Worm (Caenorhabditis elegans): ENCODE measurements around the gene F17H10.4.

The F17H10.4 gene

ce11 chrX:13077872-13078271 lies 48.4 kb downstream of the F17H10.4 start, which contains the start of gene K03A11.4:
Gene K03A11.4 (plus strand): TSS chrX:13078172.
- no peak for TF ChIP-seq eor-1 (tag; optimal IDR thresholded peaks at IDR 0.05)
- TF ChIP-seq ZK546.5 (tag; optimal IDR thresholded peaks at IDR 0.05), result no peak
- TF ChIP-seq nhr-67 (tag; optimal IDR thresholded peaks at IDR 0.05), result no peak
- no peak for TF ChIP-seq ama-1 (optimal IDR thresholded peaks at IDR 0.05)
- TF ChIP-seq elt-2 (tag; optimal IDR thresholded peaks at IDR 0.05), result no peak
- TF ChIP-seq elt-3 (tag; optimal IDR thresholded peaks at IDR 0.05), result no peak
- TF ChIP-seq hmg-11 (tag; optimal IDR thresholded peaks at IDR 0.05), result no peak
- TF ChIP-seq ztf-4 (tag; optimal IDR thresholded peaks at IDR 0.05), result no peak
- no peak for TF ChIP-seq fkh-10 (GFP tag; optimal IDR thresholded peaks at IDR 0.05)
- TF ChIP-seq zag-1 (tag; optimal IDR thresholded peaks at IDR 0.05), result no peak
- TF ChIP-seq nhr-237 (tag; optimal IDR thresholded peaks at IDR 0.05), result no peak
- no peak for TF ChIP-seq skn-1 (tag; optimal IDR thresholded peaks at IDR 0.05)
- TF ChIP-seq mml-1 (tag; optimal IDR thresholded peaks at IDR 0.05), result no peak
- TF ChIP-seq nfya-1 (tag; optimal IDR thresholded peaks at IDR 0.05; ENCODE audit: insufficient read depth), result no peak
- no peak for TF ChIP-seq pqm-1 (tag; optimal IDR thresholded peaks at IDR 0.05)
- TF ChIP-seq nhr-25 (tag; optimal IDR thresholded peaks at IDR 0.05), result no peak
- TF ChIP-seq elt-1 (tag; optimal IDR thresholded peaks at IDR 0.05), result no peak
- no peak for TF ChIP-seq ceh-82 (tag; optimal IDR thresholded peaks at IDR 0.05)
- no peak for TF ChIP-seq nhr-28 (tag; optimal IDR thresholded peaks at IDR 0.05)
